Worm (Caenorhabditis elegans) whole organism, late embryonic: ENCODE measurements around the gene srab-7.

Experiments
- ama-1 ChIP-seq: fragments of 150-350 bp; optimal IDR thresholded peaks from 2 replicates; lab custom pipeline; 2014
- ceh-6 ChIP-seq: fragments of 200-800 bp; sonication (Bioruptor generic); optimal IDR thresholded peaks from 2 replicates; lab custom pipeline; 2018; ENCODE audit warnings: mild to moderate bottlenecking, missing genetic modification characterization, missing compliant biosample characterization
- ceh-9 ChIP-seq: sonication (generic microtip); optimal IDR thresholded peaks from 2 replicates; lab custom pipeline; 2016; ENCODE audit warnings: mild to moderate bottlenecking, missing genetic modification characterization, inconsistent platforms, missing compliant biosample characterization
- elt-2 ChIP-seq: sonication (generic microtip); optimal IDR thresholded peaks from 2 replicates; lab custom pipeline; 2016; ENCODE audit warnings: missing genetic modification reagents, missing genetic modification characterization, missing compliant biosample characterization
- hlh-30 ChIP-seq: sonication (generic microtip); optimal IDR thresholded peaks from 2 replicates; lab custom pipeline; 2017; ENCODE audit warnings: antibody characterized with exemption, missing genetic modification characterization, missing compliant biosample characterization; ENCODE audit not compliant: insufficient read depth
- tbx-2 ChIP-seq: sonication (generic microtip); optimal IDR thresholded peaks from 2 replicates; lab custom pipeline; 2016; ENCODE audit warnings: missing genetic modification characterization, missing compliant biosample characterization
- ztf-16 ChIP-seq: sonication (generic microtip); optimal IDR thresholded peaks from 2 replicates; lab custom pipeline; 2017; ENCODE audit warnings: missing genetic modification characterization, missing compliant biosample characterization

DNA sequence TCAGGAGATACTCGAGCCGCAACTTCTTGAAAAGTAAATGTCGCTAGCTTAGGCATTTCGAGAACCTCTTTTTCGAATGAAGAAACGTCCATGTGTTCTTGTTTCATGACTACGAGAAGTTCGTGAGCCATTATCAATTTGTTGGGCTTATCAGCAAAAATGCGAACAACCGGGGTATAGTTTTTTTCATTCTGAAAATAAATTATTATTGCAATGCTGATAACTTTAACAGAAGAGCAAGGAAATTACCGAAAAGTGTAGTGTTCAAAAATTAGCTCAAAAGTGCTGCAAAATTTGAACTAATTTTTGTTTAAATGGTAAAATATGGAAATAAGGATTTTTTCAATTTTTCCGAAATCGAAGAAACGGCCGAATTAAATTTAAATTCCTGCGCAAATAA, 42.8 kb downstream of the srab-7 start:
- TF ChIP-seq elt-2 (tag; lab: Kevin White, UChicago) (no peak), hlh-30 (tag; lab: Kevin White, UChicago) (no peak), ceh-6 (GFP tag; lab: Kevin White, UChicago) (no peak), ceh-9 (tag; lab: Kevin White, UChicago) (no peak), tbx-2 (tag; lab: Kevin White, UChicago) (no peak), ztf-16 (tag; lab: Kevin White, UChicago) (no peak), ama-1 (lab: Kevin White, UChicago) (no peak)
